Worm (Caenorhabditis elegans): ENCODE results near the gene idpb-4.

idpb-4 gene

ce11 chrII:8707024-8707423 lies 30.3 kb downstream of the idpb-4 start, which contains the start of gene cup-16:
Gene cup-16, plus strand, starts transcription at chrII:8707155.
- TF ChIP-seq aly-2 (tag; optimal IDR thresholded peaks at IDR 0.05) (no peak), elt-3 (tag; optimal IDR thresholded peaks at IDR 0.05) (no peak), elt-2 (tag; optimal IDR thresholded peaks at IDR 0.05) (peak; percentile 19), nhr-28 (tag; optimal IDR thresholded peaks at IDR 0.05) (no peak), ztf-11 (tag; optimal IDR thresholded peaks at IDR 0.05) (no peak), ceh-16 (tag; optimal IDR thresholded peaks at IDR 0.05) (no peak), fkh-2 (tag; optimal IDR thresholded peaks at IDR 0.05) (no peak), ZK546.5 (tag; optimal IDR thresholded peaks at IDR 0.05) (no peak), nhr-23 (tag; optimal IDR thresholded peaks at IDR 0.05) (no peak), nhr-11 (tag; optimal IDR thresholded peaks at IDR 0.05) (peak; percentile 25), zag-1 (tag; optimal IDR thresholded peaks at IDR 0.05) (no peak), nfya-1 (tag; optimal IDR thresholded peaks at IDR 0.05; ENCODE audit: insufficient read depth) (peak; percentile 18), nhr-43 (tag; optimal IDR thresholded peaks at IDR 0.05; ENCODE audit: poor library complexity, severe bottlenecking) (peak; percentile 19)

- no peak for TF ChIP-seq ztf-4 (tag; optimal IDR thresholded peaks at IDR 0.05)
- TF ChIP-seq nhr-28 (tag; optimal IDR thresholded peaks at IDR 0.05) = no peak
- no peak for TF ChIP-seq nfya-1 (tag; optimal IDR thresholded peaks at IDR 0.05; ENCODE audit: insufficient read depth)
- no peak for TF ChIP-seq fkh-2 (tag; optimal IDR thresholded peaks at IDR 0.05)
- no peak for TF ChIP-seq fkh-10 (GFP tag; optimal IDR thresholded peaks at IDR 0.05)
- TF ChIP-seq ceh-28 (tag; optimal IDR thresholded peaks at IDR 0.05) = peak; percentile 43
- no peak for TF ChIP-seq ceh-9 (tag; optimal IDR thresholded peaks at IDR 0.05)
- TF ChIP-seq nhr-237 (tag; optimal IDR thresholded peaks at IDR 0.05) = no peak
- TF ChIP-seq jun-1 (tag; optimal IDR thresholded peaks at IDR 0.05) = no peak
- TF ChIP-seq egl-5 (tag; optimal IDR thresholded peaks at IDR 0.05) = no peak
- TF ChIP-seq fos-1 (tag; optimal IDR thresholded peaks at IDR 0.05) = no peak
- TF ChIP-seq R02D3.7 (tag; optimal IDR thresholded peaks at IDR 0.05) = no peak
- TF ChIP-seq pha-4 (tag; optimal IDR thresholded peaks at IDR 0.05) = no peak
- TF ChIP-seq aly-2 (tag; optimal IDR thresholded peaks at IDR 0.05) = no peak
- no peak for TF ChIP-seq nhr-11 (tag; optimal IDR thresholded peaks at IDR 0.05)
- no peak for TF ChIP-seq nhr-12 (tag; optimal IDR thresholded peaks at IDR 0.05)
- peak; percentile 67 for TF ChIP-seq elt-2 (tag; optimal IDR thresholded peaks at IDR 0.05)
- no peak for TF ChIP-seq elt-3 (tag; optimal IDR thresholded peaks at IDR 0.05)
- TF ChIP-seq lsy-12 (tag; optimal IDR thresholded peaks at IDR 0.05) = no peak
- no peak for TF ChIP-seq ceh-82 (tag; optimal IDR thresholded peaks at IDR 0.05)
- peak; percentile 50 for TF ChIP-seq pqm-1 (tag; optimal IDR thresholded peaks at IDR 0.05)
- no peak for TF ChIP-seq nhr-25 (tag; optimal IDR thresholded peaks at IDR 0.05)
- no peak for TF ChIP-seq eor-1 (tag; optimal IDR thresholded peaks at IDR 0.05)
- TF ChIP-seq mml-1 (tag; optimal IDR thresholded peaks at IDR 0.05) = no peak
- no peak for TF ChIP-seq hmg-11 (tag; optimal IDR thresholded peaks at IDR 0.05)
- no peak for TF ChIP-seq mdl-1 (tag; optimal IDR thresholded peaks at IDR 0.05)
Measured at ce11 chrII:8704413-8704874, 32.9 kb downstream of the idpb-4 start, which contains the start of gene prx-5. Gene prx-5, plus strand, starts transcription at chrII:8704824.

- TF ChIP-seq ZK546.5 (tag; optimal IDR thresholded peaks at IDR 0.05) = no peak
- no peak for TF ChIP-seq pqm-1 (tag; optimal IDR thresholded peaks at IDR 0.05)
- no peak for TF ChIP-seq mdl-1 (tag; optimal IDR thresholded peaks at IDR 0.05)
- no peak for TF ChIP-seq nfya-1 (tag; optimal IDR thresholded peaks at IDR 0.05; ENCODE audit: insufficient read depth)
- TF ChIP-seq jun-1 (tag; optimal IDR thresholded peaks at IDR 0.05) = no peak
- no peak for TF ChIP-seq daf-12 (tag; optimal IDR thresholded peaks at IDR 0.05)
- TF ChIP-seq elt-2 (tag; optimal IDR thresholded peaks at IDR 0.05) = no peak
- no peak for TF ChIP-seq fkh-2 (tag; optimal IDR thresholded peaks at IDR 0.05)
- TF ChIP-seq nhr-12 (tag; optimal IDR thresholded peaks at IDR 0.05) = no peak
- no peak for TF ChIP-seq pha-4 (tag; optimal IDR thresholded peaks at IDR 0.05)
- TF ChIP-seq fkh-10 (GFP tag; optimal IDR thresholded peaks at IDR 0.05) = no peak
- TF ChIP-seq eor-1 (tag; optimal IDR thresholded peaks at IDR 0.05) = no peak
- no peak for TF ChIP-seq nhr-11 (tag; optimal IDR thresholded peaks at IDR 0.05)
- no peak for TF ChIP-seq fos-1 (tag; optimal IDR thresholded peaks at IDR 0.05)
- no peak for TF ChIP-seq snpc-4 (tag; optimal IDR thresholded peaks at IDR 0.05)
- no peak for TF ChIP-seq zag-1 (tag; optimal IDR thresholded peaks at IDR 0.05)
- no peak for TF ChIP-seq ceh-82 (tag; optimal IDR thresholded peaks at IDR 0.05)
- no peak for TF ChIP-seq elt-3 (tag; optimal IDR thresholded peaks at IDR 0.05)
- TF ChIP-seq skn-1 (tag; optimal IDR thresholded peaks at IDR 0.05) = no peak
- TF ChIP-seq ceh-16 (tag; optimal IDR thresholded peaks at IDR 0.05) = no peak
Measured at ce11 chrII:8703729-8704128, 33.6 kb downstream of the idpb-4 start, which contains the start of gene ceh-7. Gene ceh-7, minus strand, starts transcription at chrII:8703829.

Measured in whole organism, L3 larva.